Fruit fly (Drosophila melanogaster): ENCODE results near the gene CG10694.
A peak's percentile ranks its signal among the peaks of the same experiment; 100 is the strongest.

CG10694 gene

dm6 chr3R:24108902-24109389 lies 1.8 kb downstream of the CG10694 start, which contains the start of the genes eIF4EHP and CG18428:
eIF4EHP (minus strand) TSS chr3R:24108960.
CG18428 (plus strand) TSS chr3R:24109336.
- TF ChIP-seq pan (optimal IDR thresholded peaks at IDR 0.05) (peak; percentile 84), Abd-B (GFP tag; optimal IDR thresholded peaks at IDR 0.05) (no peak), psq (GFP tag; optimal IDR thresholded peaks at IDR 0.05) (peak; percentile 98), Rel (GFP tag; optimal IDR thresholded peaks at IDR 0.05) (peak; percentile 83), Rel (tag; optimal IDR thresholded peaks at IDR 0.05) (peak; percentile 95), Myc (optimal IDR thresholded peaks at IDR 0.05) (peak; percentile 79), Vsx2 (GFP tag; optimal IDR thresholded peaks at IDR 0.05; ENCODE audit: partially characterized antibody) (no peak), OdsH (GFP tag; optimal IDR thresholded peaks at IDR 0.05) (peak; percentile 99), dmrt93B (GFP tag; optimal IDR thresholded peaks at IDR 0.05) (peak; percentile 99), br (GFP tag; optimal IDR thresholded peaks at IDR 0.05) (peak; percentile 89), lola (GFP tag; optimal IDR thresholded peaks at IDR 0.05) (no peak), CG9705 (GFP tag; optimal IDR thresholded peaks at IDR 0.05) (peak; percentile 99), Dif (GFP tag; optimal IDR thresholded peaks at IDR 0.05; ENCODE audit: partially characterized antibody) (peak; percentile 34), HLH106 (tag; optimal IDR thresholded peaks at IDR 0.05) (peak; percentile 100), dl (GFP tag; optimal IDR thresholded peaks at IDR 0.05; ENCODE audit: insufficient read depth in 1 of 2, partially characterized antibody in 2 of 2) (no peak), tai (GFP tag; optimal IDR thresholded peaks at IDR 0.05) (no peak), Hr83 (GFP tag; optimal IDR thresholded peaks at IDR 0.05; ENCODE audit: poor library complexity, severe bottlenecking) (peak; percentile 94), sage (GFP tag; optimal IDR thresholded peaks at IDR 0.05) (peak; percentile 94), GATAd (GFP tag; optimal IDR thresholded peaks at IDR 0.05) (peak; percentile 76), jim (GFP tag; optimal IDR thresholded peaks at IDR 0.05) (peak; percentile 30), h (GFP tag; optimal IDR thresholded peaks at IDR 0.05) (peak; percentile 96), usp (GFP tag; optimal IDR thresholded peaks at IDR 0.05) (no peak), Dfd (GFP tag; optimal IDR thresholded peaks at IDR 0.05) (peak; percentile 98), woc (GFP tag; optimal IDR thresholded peaks at IDR 0.05) (peak; percentile 94), Hnf4 (GFP tag; optimal IDR thresholded peaks at IDR 0.05) (peak; percentile 91), rgr (GFP tag; optimal IDR thresholded peaks at IDR 0.05) (peak; percentile 99), foxo (GFP tag; optimal IDR thresholded peaks at IDR 0.05) (peak in 1 of 2 experiments; percentile 99), brk (GFP tag; optimal IDR thresholded peaks at IDR 0.05) (peak; percentile 95), ey (GFP tag; optimal IDR thresholded peaks at IDR 0.05) (peak; percentile 88), Sp1 (GFP tag; optimal IDR thresholded peaks at IDR 0.05) (peak; percentile 100), fru (GFP tag; optimal IDR thresholded peaks at IDR 0.05) (peak; percentile 87), Hr78 (GFP tag; optimal IDR thresholded peaks at IDR 0.05) (no peak), N (GFP tag; optimal IDR thresholded peaks at IDR 0.05) (no peak), Jra (GFP tag; optimal IDR thresholded peaks at IDR 0.05) (peak; percentile 82), sv (GFP tag; optimal IDR thresholded peaks at IDR 0.05) (peak; percentile 94), CrebA (GFP tag; optimal IDR thresholded peaks at IDR 0.05; ENCODE audit: borderline replicate concordance) (no peak), CG32264 (GFP tag; optimal IDR thresholded peaks at IDR 0.05) (peak; percentile 41), dsf (GFP tag; optimal IDR thresholded peaks at IDR 0.05; ENCODE audit: borderline replicate concordance) (peak; percentile 87), Mio (GFP tag; optimal IDR thresholded peaks at IDR 0.05) (peak; percentile 70)

dm6 chr3R:24112320-24113069 lies 5.3 kb downstream of the CG10694 start, which contains the start of gene CG13605:
CG13605 (minus strand) TSS chr3R:24112389.
- TF ChIP-seq lola (GFP tag; optimal IDR thresholded peaks at IDR 0.05) (no peak), psq (GFP tag; optimal IDR thresholded peaks at IDR 0.05) (peak; percentile 58), OdsH (GFP tag; optimal IDR thresholded peaks at IDR 0.05) (peak; percentile 50), Mio (GFP tag; optimal IDR thresholded peaks at IDR 0.05) (no peak), Myc (optimal IDR thresholded peaks at IDR 0.05) (peak; percentile 60), dmrt93B (GFP tag; optimal IDR thresholded peaks at IDR 0.05) (no peak), Sp1 (GFP tag; optimal IDR thresholded peaks at IDR 0.05) (peak; percentile 66), Dif (GFP tag; optimal IDR thresholded peaks at IDR 0.05; ENCODE audit: partially characterized antibody) (peak; percentile 16), fru (GFP tag; optimal IDR thresholded peaks at IDR 0.05) (peak; percentile 63), Hr78 (GFP tag; optimal IDR thresholded peaks at IDR 0.05) (no peak), Hr83 (GFP tag; optimal IDR thresholded peaks at IDR 0.05; ENCODE audit: poor library complexity, severe bottlenecking) (peak; percentile 2), pan (optimal IDR thresholded peaks at IDR 0.05) (no peak), foxo (GFP tag; optimal IDR thresholded peaks at IDR 0.05) (peak in 1 of 2 experiments; percentile 77), brk (GFP tag; optimal IDR thresholded peaks at IDR 0.05) (peak; percentile 80), jim (GFP tag; optimal IDR thresholded peaks at IDR 0.05) (no peak), h (GFP tag; optimal IDR thresholded peaks at IDR 0.05) (peak; percentile 69), HLH106 (tag; optimal IDR thresholded peaks at IDR 0.05) (peak; percentile 67), Dfd (GFP tag; optimal IDR thresholded peaks at IDR 0.05) (no peak), sage (GFP tag; optimal IDR thresholded peaks at IDR 0.05) (peak; percentile 69), Hnf4 (GFP tag; optimal IDR thresholded peaks at IDR 0.05) (peak; percentile 49), sv (GFP tag; optimal IDR thresholded peaks at IDR 0.05) (peak; percentile 55), dsf (GFP tag; optimal IDR thresholded peaks at IDR 0.05; ENCODE audit: borderline replicate concordance) (no peak), rgr (GFP tag; optimal IDR thresholded peaks at IDR 0.05) (peak; percentile 59), tai (GFP tag; optimal IDR thresholded peaks at IDR 0.05) (no peak), Abd-B (GFP tag; optimal IDR thresholded peaks at IDR 0.05) (no peak), CG9705 (GFP tag; optimal IDR thresholded peaks at IDR 0.05) (no peak), N (GFP tag; optimal IDR thresholded peaks at IDR 0.05) (no peak), Rel (GFP tag; optimal IDR thresholded peaks at IDR 0.05) (peak; percentile 37), Rel (tag; optimal IDR thresholded peaks at IDR 0.05) (peak; percentile 6), br (GFP tag; optimal IDR thresholded peaks at IDR 0.05) (peak; percentile 53), GATAd (GFP tag; optimal IDR thresholded peaks at IDR 0.05) (no peak), woc (GFP tag; optimal IDR thresholded peaks at IDR 0.05) (peak; percentile 56), CG32264 (GFP tag; optimal IDR thresholded peaks at IDR 0.05) (peak; percentile 34), CrebA (GFP tag; optimal IDR thresholded peaks at IDR 0.05; ENCODE audit: borderline replicate concordance) (no peak), Jra (GFP tag; optimal IDR thresholded peaks at IDR 0.05) (peak; percentile 16), dl (GFP tag; optimal IDR thresholded peaks at IDR 0.05; ENCODE audit: insufficient read depth in 1 of 2, partially characterized antibody in 2 of 2) (no peak), usp (GFP tag; optimal IDR thresholded peaks at IDR 0.05) (no peak), Vsx2 (GFP tag; optimal IDR thresholded peaks at IDR 0.05; ENCODE audit: partially characterized antibody) (no peak), ey (GFP tag; optimal IDR thresholded peaks at IDR 0.05) (peak; percentile 44)

All from whole organism, wandering third instar larva.